Worm (Caenorhabditis elegans) whole organism, L4 larva: ENCODE data around the gene K09E9.1.
A peak's percentile ranks its signal among the peaks of the same experiment; 100 is the strongest.

Source experiments
- F26F4.8 ChIP-seq: fragments of 200-800 bp; sonication (Bioruptor generic); conservative IDR thresholded peaks from 2 replicates; pipeline ENCODE4 v1.3.6; 2022; ENCODE audit warnings: missing genetic modification characterization, missing compliant biosample characterization
- F37D6.2 ChIP-seq: sonication (generic microtip); optimal IDR thresholded peaks from 2 replicates; lab custom pipeline; 2016; ENCODE audit warnings: mild to moderate bottlenecking, missing genetic modification characterization, missing compliant biosample characterization
- F44E2.7 ChIP-seq: fragments of 200-800 bp; sonication (Bioruptor generic); IDR thresholded peaks from 2 replicates; pipeline ENCODE4 v2.1.2; 2022; ENCODE audit warnings: missing genetic modification characterization, missing compliant biosample characterization
- Y48G9A.11 ChIP-seq: fragments of 200-800 bp; sonication (Bioruptor generic); IDR thresholded peaks from 2 replicates; pipeline ENCODE4 v1.3.6; 2022; ENCODE audit warnings: missing genetic modification reagents, missing genetic modification characterization, missing compliant biosample characterization
- Y5F2A.4 ChIP-seq: fragments of 200-800 bp; sonication (Bioruptor generic); optimal IDR thresholded peaks from 2 replicates; lab custom pipeline; 2018; ENCODE audit warnings: mild to moderate bottlenecking, missing genetic modification characterization, missing compliant biosample characterization
- Y75B8A.6 ChIP-seq: fragments of 200-800 bp; sonication (Bioruptor generic); IDR thresholded peaks from 2 replicates; pipeline ENCODE4 v1.3.6; 2022; ENCODE audit warnings: missing genetic modification reagents, missing genetic modification characterization, missing compliant biosample characterization
- ZK546.5 ChIP-seq, 2 experiments: sonication (generic microtip); optimal IDR thresholded peaks; 2 replicates each; lab custom pipeline; 2017; ENCODE audit warnings: missing biosample characterization in 2 of 2, missing genetic modification characterization in 2 of 2
- aha-1 ChIP-seq: fragments of 150-350 bp; peaks from one replicate; lab custom pipeline; 2014; ENCODE audit warnings: missing biosample characterization, missing genetic modification characterization
- ama-1 ChIP-seq: fragments of 150-350 bp; optimal IDR thresholded peaks from 2 replicates; lab custom pipeline; 2014; ENCODE audit warnings: inconsistent platforms, mixed read lengths
- ceh-32 ChIP-seq: sonication (generic microtip); optimal IDR thresholded peaks from 2 replicates; lab custom pipeline; 2016; ENCODE audit warnings: mild to moderate bottlenecking, missing genetic modification characterization, missing compliant biosample characterization; ENCODE audit not compliant: poor library complexity
- ceh-44 ChIP-seq: fragments of 200-800 bp; sonication (Bioruptor generic); IDR thresholded peaks from 2 replicates; pipeline ENCODE4 v1.3.6; 2022; ENCODE audit warnings: missing genetic modification reagents, missing genetic modification characterization, missing compliant biosample characterization
- ces-1 ChIP-seq: fragments of 150-350 bp; sonication (generic microtip); optimal IDR thresholded peaks from 4 replicates; lab custom pipeline; 2014; ENCODE audit warnings: missing biosample characterization, missing genetic modification reagents, missing genetic modification characterization
- cey-2 ChIP-seq: sonication (generic microtip); optimal IDR thresholded peaks from 3 replicates; lab custom pipeline; 2017; ENCODE audit warnings: missing genetic modification characterization, mild to moderate bottlenecking, missing compliant biosample characterization, antibody characterized with exemption, borderline replicate concordance; ENCODE audit not compliant: insufficient read depth
- ctbp-1 ChIP-seq: fragments of 200-800 bp; sonication (Bioruptor generic); IDR thresholded peaks from 2 replicates; pipeline ENCODE4 v1.3.6; 2022; ENCODE audit warnings: missing genetic modification reagents, missing genetic modification characterization, missing compliant biosample characterization
- daf-16 ChIP-seq, 3 experiments: sonication (generic microtip); optimal IDR thresholded peaks; 2 replicates each; lab custom pipeline; 2016 to 2017; ENCODE audit warnings: missing genetic modification characterization in 3 of 3, missing genetic modification reagents in 3 of 3, mild to moderate bottlenecking in 2 of 3, missing compliant biosample characterization in 2 of 3, missing biosample characterization in 1 of 3, moderate library complexity in 1 of 3
- dmd-8 ChIP-seq: fragments of 200-800 bp; sonication (Bioruptor generic); IDR thresholded peaks from 2 replicates; pipeline ENCODE4 v1.3.6; 2022; ENCODE audit warnings: missing genetic modification characterization, missing compliant biosample characterization
- dmd-9 ChIP-seq: fragments of 200-800 bp; sonication (Bioruptor generic); IDR thresholded peaks from 2 replicates; pipeline ENCODE4 v1.3.6; 2022; ENCODE audit warnings: missing genetic modification reagents, missing genetic modification characterization, missing compliant biosample characterization
- duxl-1 ChIP-seq: sonication (generic microtip); optimal IDR thresholded peaks from 2 replicates; lab custom pipeline; 2016; ENCODE audit warnings: mild to moderate bottlenecking, missing genetic modification characterization, moderate library complexity, missing compliant biosample characterization; ENCODE audit not compliant: poor library complexity
- hif-1 ChIP-seq, 2 experiments: sonication (generic microtip); optimal IDR thresholded peaks; 2 replicates each; lab custom pipeline; 2016 to 2017; ENCODE audit warnings: missing compliant biosample characterization in 2 of 2, missing genetic modification characterization in 2 of 2, missing genetic modification reagents in 2 of 2, missing genotype in 2 of 2, mild to moderate bottlenecking in 1 of 2
- hlh-30 ChIP-seq: sonication (generic microtip); optimal IDR thresholded peaks from 2 replicates; lab custom pipeline; 2017; ENCODE audit warnings: antibody characterized with exemption, mild to moderate bottlenecking, missing genetic modification characterization, missing compliant biosample characterization; ENCODE audit not compliant: insufficient read depth
- hmg-1.1 ChIP-seq: fragments of 200-800 bp; sonication (Bioruptor generic); IDR thresholded peaks from 2 replicates; pipeline ENCODE4 v1.3.6; 2022; ENCODE audit warnings: missing genetic modification reagents, missing genetic modification characterization, missing compliant biosample characterization
- lin-38 ChIP-seq: fragments of 200-800 bp; sonication (Bioruptor generic); IDR thresholded peaks from 2 replicates; pipeline ENCODE4 v1.3.6; 2022; ENCODE audit warnings: missing genetic modification reagents, missing genetic modification characterization, missing compliant biosample characterization
- madf-9 ChIP-seq: fragments of 200-800 bp; sonication (Bioruptor generic); conservative IDR thresholded peaks from 2 replicates; pipeline ENCODE4 v1.3.6; 2022; ENCODE audit warnings: missing genetic modification reagents, missing genetic modification characterization, missing compliant biosample characterization
- mdt-29 ChIP-seq: fragments of 200-800 bp; sonication (Bioruptor generic); IDR thresholded peaks from 2 replicates; pipeline ENCODE4 v1.3.6; 2022; ENCODE audit warnings: missing genetic modification reagents, missing genetic modification characterization, missing compliant biosample characterization
- mxl-2 ChIP-seq: fragments of 200-800 bp; sonication (Bioruptor generic); conservative IDR thresholded peaks from 2 replicates; pipeline ENCODE4 v1.3.6; 2022; ENCODE audit warnings: missing genetic modification reagents, missing genetic modification characterization, missing compliant biosample characterization
- nhr-10 ChIP-seq: fragments of 150-350 bp; optimal IDR thresholded peaks from 2 replicates; lab custom pipeline; 2014; ENCODE audit warnings: missing biosample characterization, missing genetic modification characterization
- nhr-111 ChIP-seq: fragments of 200-800 bp; sonication (Bioruptor generic); optimal IDR thresholded peaks from 2 replicates; lab custom pipeline; 2018; ENCODE audit warnings: mild to moderate bottlenecking, missing genetic modification characterization, missing compliant biosample characterization
- nhr-237 ChIP-seq: sonication (generic microtip); optimal IDR thresholded peaks from 2 replicates; lab custom pipeline; 2017; ENCODE audit warnings: missing biosample characterization, missing genetic modification characterization
- nhr-77 ChIP-seq: fragments of 150-350 bp; optimal IDR thresholded peaks from 2 replicates; lab custom pipeline; 2014; ENCODE audit warnings: missing biosample characterization, missing genetic modification characterization
- php-3 ChIP-seq: fragments of 200-800 bp; sonication (Bioruptor generic); IDR thresholded peaks from 2 replicates; pipeline ENCODE4 v1.3.6; 2022; ENCODE audit warnings: missing genetic modification reagents, missing genetic modification characterization, missing compliant biosample characterization
- rbr-2 ChIP-seq: sonication (generic microtip); optimal IDR thresholded peaks from 2 replicates; lab custom pipeline; 2016; ENCODE audit warnings: missing genotype, missing genetic modification characterization, missing compliant biosample characterization
- saeg-2 ChIP-seq: fragments of 200-800 bp; sonication (Bioruptor generic); IDR thresholded peaks from 2 replicates; pipeline ENCODE4 v1.3.6; 2022; ENCODE audit warnings: missing genetic modification reagents, missing genetic modification characterization, missing compliant biosample characterization
- set-16 ChIP-seq: fragments of 200-800 bp; sonication (Bioruptor generic); IDR thresholded peaks from 2 replicates; pipeline ENCODE4 v1.3.6; 2022; ENCODE audit warnings: missing genetic modification reagents, missing genetic modification characterization, missing compliant biosample characterization
- snpc-1.2 ChIP-seq: fragments of 200-800 bp; sonication (Bioruptor generic); IDR thresholded peaks from 2 replicates; pipeline ENCODE4 v1.3.6; 2022; ENCODE audit warnings: missing genetic modification reagents, missing genetic modification characterization, missing compliant biosample characterization
- spr-3 ChIP-seq: fragments of 200-800 bp; sonication (Bioruptor generic); optimal IDR thresholded peaks from 2 replicates; lab custom pipeline; 2018; ENCODE audit warnings: mild to moderate bottlenecking, missing genetic modification characterization, missing compliant biosample characterization
- zfp-2 ChIP-seq: sonication (generic microtip); optimal IDR thresholded peaks from 2 replicates; lab custom pipeline; 2016; ENCODE audit warnings: mild to moderate bottlenecking, missing genetic modification characterization, missing compliant biosample characterization
- zip-11 ChIP-seq: fragments of 200-800 bp; sonication (Bioruptor generic); IDR thresholded peaks from 2 replicates; pipeline ENCODE4 v1.3.6; 2022; ENCODE audit warnings: missing genetic modification characterization, missing compliant biosample characterization
- ztf-7 ChIP-seq: fragments of 150-350 bp; optimal IDR thresholded peaks from 2 replicates; lab custom pipeline; 2014; ENCODE audit warnings: missing biosample characterization, missing genetic modification characterization

Gene K09E9.1

ce11 chrX:15650428-15650827 is 30.1 kb downstream of the K09E9.1 start:
- TF ChIP-seq Y48G9A.11 (GFP tag; lab: Robert Waterston, UW) = no peak
- TF ChIP-seq mxl-2 (GFP tag; lab: Robert Waterston, UW) = no peak
- peak; percentile 9 for TF ChIP-seq aha-1 (tag; lab: Kevin White, UChicago)
- TF ChIP-seq ces-1 (GFP tag; lab: Kevin White, UChicago) = no peak
- no peak for TF ChIP-seq hmg-1.1
- no peak for TF ChIP-seq nhr-111 (GFP tag; lab: Kevin White, UChicago)
- TF ChIP-seq mdt-29 = no peak
- TF ChIP-seq nhr-237 (tag; lab: Kevin White, UChicago) = no peak
- TF ChIP-seq ceh-44 = no peak
- TF ChIP-seq ceh-32 (tag; lab: Kevin White, UChicago) = no peak
- no peak for TF ChIP-seq Y75B8A.6 (GFP tag; lab: Robert Waterston, UW)
- TF ChIP-seq dmd-9 (GFP tag; lab: Robert Waterston, UW) = 0 out of 2 replicates have a peak, but pooled peaks have one; percentile 15
- TF ChIP-seq set-16 (GFP tag; lab: Robert Waterston, UW) = peak; percentile 90
- TF ChIP-seq F44E2.7 = no peak
- TF ChIP-seq duxl-1 (tag; lab: Kevin White, UChicago) = no peak
- TF ChIP-seq, all 104 proteins: peak for 3

DNA sequence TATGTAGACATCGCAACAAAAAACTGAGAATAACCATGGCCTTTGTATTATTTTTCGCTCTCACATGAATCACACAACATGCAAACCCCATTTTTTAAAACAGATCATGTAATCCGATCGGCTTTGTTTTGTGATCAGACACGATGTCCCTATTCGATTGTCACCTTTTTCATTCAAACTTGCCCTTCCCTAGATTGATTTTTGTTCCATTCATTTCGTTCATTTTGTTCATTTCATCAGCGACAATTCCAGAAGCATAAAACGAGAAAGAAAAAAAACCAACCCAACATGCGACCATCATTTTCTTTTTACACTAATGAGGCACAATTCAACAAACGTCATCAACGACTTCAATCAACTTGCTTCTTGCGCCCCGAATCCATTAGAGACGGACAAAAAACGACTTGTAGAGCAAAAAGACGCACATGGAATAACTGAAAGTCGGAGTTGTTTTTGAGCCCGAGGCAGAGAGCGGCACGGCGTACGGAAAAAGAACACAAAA is 30.7 kb downstream of the K09E9.1 start, which contains the start of gene F59D12.3:
Gene F59D12.3, minus strand, starts transcription at position 51 of the 502 bp plus-strand sequence.
- no peak for TF ChIP-seq mdt-29
- TF ChIP-seq zip-11 (GFP tag; lab: Robert Waterston, UW) = no peak
- TF ChIP-seq nhr-77 (tag; lab: Kevin White, UChicago) = no peak
- no peak for TF ChIP-seq hif-1 (tag; optimal IDR thresholded peaks at IDR 0.05; lab: Kevin White, UChicago)
- TF ChIP-seq nhr-237 (tag; lab: Kevin White, UChicago) = no peak
- no peak for TF ChIP-seq lin-38 (GFP tag; lab: Robert Waterston, UW)
- TF ChIP-seq nhr-10 (tag; lab: Kevin White, UChicago) = no peak
- no peak for TF ChIP-seq php-3
- no peak for TF ChIP-seq cey-2 (tag; lab: Kevin White, UChicago)
- no peak for TF ChIP-seq hlh-30
- TF ChIP-seq madf-9 (GFP tag; lab: Robert Waterston, UW) = no peak
- TF ChIP-seq F26F4.8 (GFP tag; lab: Robert Waterston, UW) = no peak
- no peak for TF ChIP-seq saeg-2

- TF ChIP-seq snpc-1.2 (GFP tag; lab: Robert Waterston, UW) (0 out of 2 replicates have a peak, but pooled peaks have one; percentile 12), daf-16 (GFP tag; optimal IDR thresholded peaks at IDR 0.05; lab: Kevin White, UChicago) (peak in 1 of 2 experiments; percentile 4), daf-16 (tag; optimal IDR thresholded peaks at IDR 0.05; lab: Kevin White, UChicago) (no peak), dmd-8 (GFP tag; lab: Robert Waterston, UW) (no peak), rbr-2 (tag; lab: Kevin White, UChicago) (peak; percentile 33), zfp-2 (tag; lab: Kevin White, UChicago) (no peak), ctbp-1 (GFP tag; lab: Robert Waterston, UW) (0 out of 2 replicates have a peak, but pooled peaks have one; percentile 19)
Observed at ce11 chrX:15653196-15653595, 32.9 kb downstream of the K09E9.1 start.

ce11 chrX:15654969-15655368 is 34.7 kb downstream of the K09E9.1 start:
- TF ChIP-seq ceh-32 (tag; lab: Kevin White, UChicago) (no peak), ztf-7 (tag; lab: Kevin White, UChicago) (no peak), ZK546.5 (tag; optimal IDR thresholded peaks at IDR 0.05; lab: Kevin White, UChicago) (no peak), nhr-10 (tag; lab: Kevin White, UChicago) (no peak), aha-1 (tag; lab: Kevin White, UChicago) (peak; percentile 58), F37D6.2 (tag; lab: Kevin White, UChicago) (no peak), ama-1 (lab: Kevin White, UChicago) (no peak), spr-3 (GFP tag; lab: Kevin White, UChicago) (no peak), Y5F2A.4 (no peak)
